Fruit fly (Drosophila melanogaster) whole organism, pupa: ENCODE data around the gene CG43998.

ENCODE experiments used
- CG10348 ChIP-seq: fragments of 200-800 bp; sonication (Bioruptor generic); IDR thresholded peaks from 2 replicates; pipeline ENCODE4 v1.3.6; 2022; ENCODE audit warnings: missing biosample characterization, missing genetic modification characterization
- CG12605 ChIP-seq: fragments of 200-800 bp; sonication (Bioruptor generic); IDR thresholded peaks from 2 replicates; pipeline ENCODE4 v1.3.6; 2022; ENCODE audit warnings: missing biosample characterization, missing genetic modification characterization
- CG13204 ChIP-seq: fragments of 200-800 bp; sonication (Bioruptor generic); optimal IDR thresholded peaks from 2 replicates; lab custom pipeline; 2018; ENCODE audit warnings: missing biosample characterization, mild to moderate bottlenecking, missing genetic modification characterization, moderate library complexity
- CG14655 ChIP-seq: fragments of 200-800 bp; sonication (Bioruptor generic); optimal IDR thresholded peaks from 3 replicates; lab custom pipeline; 2017; ENCODE audit warnings: mild to moderate bottlenecking, missing biosample characterization, missing genetic modification reagents, missing genetic modification characterization
- CG15710 ChIP-seq: fragments of 200-800 bp; sonication (Bioruptor generic); optimal IDR thresholded peaks from 2 replicates; lab custom pipeline; 2018; ENCODE audit warnings: missing biosample characterization, mild to moderate bottlenecking, missing genetic modification characterization, moderate library complexity
- CG17806 ChIP-seq: fragments of 200-800 bp; sonication (Bioruptor generic); optimal IDR thresholded peaks from 2 replicates; lab custom pipeline; 2018; ENCODE audit warnings: missing biosample characterization, mild to moderate bottlenecking, missing genetic modification characterization, moderate library complexity
- CG32121 ChIP-seq: fragments of 200-800 bp; sonication (Bioruptor generic); IDR thresholded peaks from 2 replicates; pipeline ENCODE4 v1.3.6; 2022; ENCODE audit warnings: missing biosample characterization, missing genetic modification characterization
- CG34367 ChIP-seq: fragments of 200-800 bp; sonication (Bioruptor generic); optimal IDR thresholded peaks from 2 replicates; lab custom pipeline; 2018; ENCODE audit warnings: missing biosample characterization, mild to moderate bottlenecking, missing genetic modification characterization
- CG4496 ChIP-seq: fragments of 200-800 bp; sonication (Bioruptor generic); IDR thresholded peaks from 3 replicates; pipeline ENCODE4 v1.3.6; 2022; ENCODE audit warnings: missing biosample characterization, missing genetic modification characterization
- CG8159 ChIP-seq: fragments of 200-800 bp; sonication (Bioruptor generic); optimal IDR thresholded peaks from 3 replicates; lab custom pipeline; 2018; ENCODE audit warnings: missing biosample characterization, mild to moderate bottlenecking, missing genetic modification characterization, moderate library complexity
- CG8301 ChIP-seq: fragments of 200-800 bp; sonication (Bioruptor generic); optimal IDR thresholded peaks from 2 replicates; lab custom pipeline; 2018; ENCODE audit warnings: missing biosample characterization, mild to moderate bottlenecking, missing genetic modification characterization
- CG9948 ChIP-seq: fragments of 200-800 bp; sonication (Bioruptor generic); optimal IDR thresholded peaks from 2 replicates; lab custom pipeline; 2018; ENCODE audit warnings: missing biosample characterization, mild to moderate bottlenecking, missing genetic modification characterization, moderate library complexity
- D1 ChIP-seq: fragments of 200-800 bp; sonication (Bioruptor generic); optimal IDR thresholded peaks from 2 replicates; lab custom pipeline; 2018; ENCODE audit warnings: missing biosample characterization, mild to moderate bottlenecking, missing genetic modification characterization, moderate library complexity
- EcR ChIP-seq: fragments of 200-800 bp; sonication (Bioruptor generic); optimal IDR thresholded peaks from 3 replicates; lab custom pipeline; 2019; ENCODE audit warnings: missing biosample characterization, missing genetic modification characterization, mild to moderate bottlenecking, moderate library complexity, missing genetic modification reagents
- Ets98B ChIP-seq: fragments of 200-800 bp; sonication (Bioruptor generic); IDR thresholded peaks from 2 replicates; pipeline ENCODE4 v1.3.6; 2022; ENCODE audit warnings: missing biosample characterization, missing genetic modification characterization
- Pif1A ChIP-seq: fragments of 200-800 bp; sonication (Bioruptor generic); optimal IDR thresholded peaks from 3 replicates; lab custom pipeline; 2016; ENCODE audit warnings: missing biosample characterization, missing genetic modification characterization
- Pif1B ChIP-seq: fragments of 200-800 bp; sonication (Bioruptor generic); optimal IDR thresholded peaks from 3 replicates; lab custom pipeline; 2016; ENCODE audit warnings: missing biosample characterization, missing genetic modification characterization
- Snoo ChIP-seq: fragments of 200-800 bp; sonication (Bioruptor generic); optimal IDR thresholded peaks from 3 replicates; lab custom pipeline; 2017; ENCODE audit warnings: missing biosample characterization, mild to moderate bottlenecking, missing genetic modification characterization, inconsistent platforms
- fd96Ca ChIP-seq: fragments of 200-800 bp; sonication (Bioruptor generic); IDR thresholded peaks from 3 replicates; pipeline ENCODE4 v1.3.6; 2022; ENCODE audit warnings: missing biosample characterization, missing genetic modification characterization
- gl ChIP-seq: fragments of 200-800 bp; sonication (Bioruptor generic); optimal IDR thresholded peaks from 2 replicates; lab custom pipeline; 2018; ENCODE audit warnings: missing biosample characterization, mild to moderate bottlenecking, missing genetic modification characterization
- rn ChIP-seq: fragments of 200-800 bp; sonication (Bioruptor generic); IDR thresholded peaks from 2 replicates; pipeline ENCODE4 v1.3.6; 2022; ENCODE audit warnings: missing biosample characterization, missing genetic modification characterization

The CG43998 gene

DNA sequence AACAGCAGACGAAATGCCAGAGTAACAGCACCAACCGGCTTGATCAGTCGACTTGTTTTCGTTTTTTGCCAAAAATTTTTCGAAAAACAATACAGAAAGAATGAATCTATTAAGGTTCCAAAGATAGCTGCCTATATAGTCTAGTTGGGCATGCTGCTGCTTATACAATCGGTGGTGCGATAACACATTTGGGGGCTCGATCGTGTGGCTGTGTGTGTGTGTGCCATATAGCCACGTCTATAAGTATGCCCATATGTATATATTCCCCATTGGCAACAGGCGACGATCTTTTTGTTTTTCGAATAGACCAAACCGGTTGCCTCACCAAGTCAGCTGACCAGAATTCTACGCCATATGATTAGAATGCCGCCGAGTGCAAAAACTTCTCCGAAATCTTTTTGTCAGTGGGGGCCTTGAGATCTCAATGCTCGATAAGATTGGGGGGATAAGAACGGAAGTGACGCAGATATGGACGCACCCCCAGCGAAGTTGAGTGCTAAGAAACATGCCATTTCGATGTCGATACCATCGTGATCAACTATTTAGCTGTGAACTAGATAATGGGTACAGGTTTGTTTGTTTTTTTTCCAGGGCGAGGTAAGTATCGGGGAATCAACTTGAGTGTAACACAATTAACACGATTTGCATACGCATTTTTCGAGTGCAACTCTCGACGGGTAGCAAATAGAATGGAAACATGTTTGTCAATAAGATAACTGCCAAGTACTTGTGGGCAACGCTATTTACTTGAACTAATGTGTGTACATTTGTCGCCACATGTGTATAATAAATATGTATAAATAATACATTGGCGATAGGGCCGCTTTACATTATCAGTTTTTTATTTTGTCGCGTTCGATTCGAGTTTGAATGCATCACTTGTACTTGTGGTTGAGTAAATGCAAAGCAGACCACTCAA, 11.4 kb upstream of the CG43998 start:
- TF ChIP-seq CG8159 (tag; lab: Kevin White, UChicago): no peak
- TF ChIP-seq gl: no peak
- no peak for TF ChIP-seq EcR (GFP tag; lab: Kevin White, UChicago)
- no peak for TF ChIP-seq CG13204 (GFP tag; lab: Kevin White, UChicago)
- no peak for TF ChIP-seq CG34367 (tag; lab: Kevin White, UChicago)
- TF ChIP-seq fd96Ca (GFP tag; lab: Robert Waterston, UW): 0 out of 3 replicates have a peak, but pooled peaks have one; percentile 49
- no peak for TF ChIP-seq D1 (tag; lab: Kevin White, UChicago)
- peak; percentile 60 for TF ChIP-seq CG4496 (GFP tag; lab: Robert Waterston, UW)
- no peak for TF ChIP-seq CG15710 (tag; lab: Kevin White, UChicago)
- no peak for TF ChIP-seq rn
- TF ChIP-seq CG14655 (GFP tag; lab: Kevin White, UChicago): peak; percentile 22
- TF ChIP-seq Snoo: no peak
- TF ChIP-seq CG32121 (GFP tag; lab: Robert Waterston, UW): peak; percentile 37; the same call in 1 of the 2 replicates
- no peak for TF ChIP-seq Pif1B
- no peak for TF ChIP-seq CG8301 (tag; lab: Kevin White, UChicago)
- no peak for TF ChIP-seq CG9948 (tag; lab: Kevin White, UChicago)
- peak; percentile 15 for TF ChIP-seq Pif1A
- no peak for TF ChIP-seq CG17806 (tag; lab: Kevin White, UChicago)
- TF ChIP-seq CG12605 (GFP tag; lab: Robert Waterston, UW): no peak; the same call in 1 of the 2 replicates
- peak; percentile 65 for TF ChIP-seq Ets98B

- no peak for TF ChIP-seq Snoo
- TF ChIP-seq CG4496 (GFP tag; lab: Robert Waterston, UW): no peak
- no peak for TF ChIP-seq CG10348 (GFP tag; lab: Robert Waterston, UW)
- no peak for TF ChIP-seq CG8301 (tag; lab: Kevin White, UChicago)
- TF ChIP-seq CG17806 (tag; lab: Kevin White, UChicago): no peak
- TF ChIP-seq gl: no peak
- no peak for TF ChIP-seq CG34367 (tag; lab: Kevin White, UChicago)
- TF ChIP-seq CG8159 (tag; lab: Kevin White, UChicago): no peak
- no peak for TF ChIP-seq Pif1A
- TF ChIP-seq fd96Ca (GFP tag; lab: Robert Waterston, UW): no peak
Observed at dm6 chr3R:23938564-23939122, 9.8 kb upstream of the CG43998 start.

DNA sequence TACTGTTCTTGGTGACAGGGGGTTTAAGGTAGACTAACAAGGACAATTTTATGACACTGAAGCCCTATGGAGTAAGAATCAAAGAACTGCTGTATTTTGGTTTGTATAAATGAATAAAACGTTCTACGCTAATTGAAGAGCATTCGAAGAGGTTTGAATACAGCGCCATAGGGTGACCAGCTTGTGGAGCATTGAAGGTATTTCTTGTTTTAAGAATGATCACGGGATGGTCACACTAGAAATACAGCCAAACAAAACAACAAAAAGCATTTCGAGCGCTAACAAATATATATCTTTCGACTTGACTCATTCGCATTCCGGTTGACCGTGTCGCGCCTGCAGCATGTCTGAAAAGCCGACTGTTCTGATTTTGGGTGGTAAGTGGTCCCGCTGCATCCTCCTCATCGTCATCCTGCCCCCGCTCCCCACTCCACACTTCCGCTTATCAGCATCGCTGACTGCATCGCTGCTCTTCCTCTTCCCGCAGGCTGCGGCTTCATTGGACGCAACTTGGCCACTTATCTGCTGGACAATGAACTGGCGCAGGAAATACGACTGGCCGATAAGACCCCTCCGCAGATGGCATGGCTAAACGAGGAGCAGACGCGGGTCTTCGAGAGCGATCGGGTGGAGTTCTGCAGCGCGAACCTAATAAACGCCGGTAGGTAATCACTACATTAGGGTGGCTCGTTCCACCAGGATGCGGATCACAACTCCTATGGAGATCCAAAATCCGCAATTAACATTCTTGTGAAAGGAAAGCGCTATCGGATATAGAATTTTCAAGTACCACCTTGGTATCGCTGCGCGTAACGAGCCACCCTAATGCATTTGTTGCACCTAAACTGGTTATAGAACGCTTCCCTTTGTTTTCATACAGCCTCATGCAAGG, 5.1 kb upstream of the CG43998 start, which contains the start of gene CG5854:
CG5854 (plus strand) TSS at position 229 of the 892 bp plus-strand sequence.
- TF ChIP-seq CG8159 (tag; lab: Kevin White, UChicago) (peak; percentile 96), D1 (tag; lab: Kevin White, UChicago) (no peak), Ets98B (peak; percentile 99), CG8301 (tag; lab: Kevin White, UChicago) (peak; percentile 96), CG4496 (GFP tag; lab: Robert Waterston, UW) (peak; percentile 99), CG12605 (GFP tag; lab: Robert Waterston, UW) (peak; percentile 98), gl (peak; percentile 93), CG32121 (GFP tag; lab: Robert Waterston, UW) (peak; percentile 96), fd96Ca (GFP tag; lab: Robert Waterston, UW) (peak; percentile 99), CG10348 (GFP tag; lab: Robert Waterston, UW) (peak; percentile 83), CG9948 (tag; lab: Kevin White, UChicago) (peak; percentile 91), rn (peak; percentile 94), Pif1A (peak; percentile 98), EcR (GFP tag; lab: Kevin White, UChicago) (peak; percentile 98), CG13204 (GFP tag; lab: Kevin White, UChicago) (peak; percentile 93), Pif1B (peak; percentile 97), Snoo (peak; percentile 95), CG15710 (tag; lab: Kevin White, UChicago) (peak; percentile 96), CG14655 (GFP tag; lab: Kevin White, UChicago) (peak; percentile 98), CG34367 (tag; lab: Kevin White, UChicago) (peak; percentile 95), CG17806 (tag; lab: Kevin White, UChicago) (peak; percentile 92)

dm6 chr3R:23933430-23933683, 4.6 kb upstream of the CG43998 start, which contains the start of gene RpS19b:
Gene RpS19b (minus strand): TSS chr3R:23933530.
- no peak for TF ChIP-seq Ets98B
- no peak for TF ChIP-seq Pif1B
- no peak for TF ChIP-seq CG13204 (GFP tag; lab: Kevin White, UChicago)
- TF ChIP-seq CG8301 (tag; lab: Kevin White, UChicago): no peak
- no peak for TF ChIP-seq CG14655 (GFP tag; lab: Kevin White, UChicago)
- TF ChIP-seq Snoo: no peak
- TF ChIP-seq CG8159 (tag; lab: Kevin White, UChicago): no peak
- TF ChIP-seq D1 (tag; lab: Kevin White, UChicago): no peak
- no peak for TF ChIP-seq CG34367 (tag; lab: Kevin White, UChicago)
- no peak for TF ChIP-seq Pif1A
- TF ChIP-seq gl: no peak
